Fruit fly (Drosophila melanogaster) whole organism, embryonic: ENCODE data around the gene CG9395.
A peak's percentile ranks its signal among the peaks of the same experiment; 100 is the strongest.

Source experiments
- Abd-B ChIP-seq: fragments of 200-800 bp; sonication (Bioruptor generic); optimal IDR thresholded peaks from 2 replicates; lab custom pipeline; 2018; ENCODE audit warnings: missing biosample characterization, mild to moderate bottlenecking, missing genetic modification characterization, moderate library complexity
- Antp ChIP-seq: fragments of 200-800 bp; sonication (Bioruptor generic); optimal IDR thresholded peaks from 3 replicates; lab custom pipeline; 2016; ENCODE audit warnings: missing biosample characterization, missing genetic modification characterization
- Atf-2 ChIP-seq: fragments of 200-800 bp; sonication (Bioruptor generic); optimal IDR thresholded peaks from 2 replicates; lab custom pipeline; 2016; ENCODE audit warnings: missing biosample characterization, missing genetic modification characterization
- Bteb2 ChIP-seq: fragments of 200-800 bp; sonication (Bioruptor generic); optimal IDR thresholded peaks from 2 replicates; lab custom pipeline; 2016; ENCODE audit warnings: missing biosample characterization, missing genetic modification characterization
- CG11093 ChIP-seq: fragments of 200-800 bp; sonication (Bioruptor generic); IDR thresholded peaks from 3 replicates; pipeline ENCODE4 v1.3.6; 2022; ENCODE audit warnings: missing biosample characterization, missing genetic modification characterization
- CG11398 ChIP-seq: fragments of 200-800 bp; sonication (Bioruptor generic); optimal IDR thresholded peaks from 2 replicates; lab custom pipeline; 2016; ENCODE audit warnings: missing biosample characterization, missing genetic modification characterization
- CG13287 ChIP-seq: fragments of 200-800 bp; sonication (Bioruptor generic); IDR thresholded peaks from 2 replicates; pipeline ENCODE4 v1.3.6; 2022; ENCODE audit warnings: missing biosample characterization, missing genetic modification characterization; ENCODE audit not compliant: partially characterized antibody
- CG13296 ChIP-seq: fragments of 200-800 bp; sonication (Bioruptor generic); optimal IDR thresholded peaks from 3 replicates; lab custom pipeline; 2018; ENCODE audit warnings: missing biosample characterization, mild to moderate bottlenecking, missing genetic modification characterization
- CG1529 ChIP-seq: fragments of 200-800 bp; sonication (Bioruptor generic); optimal IDR thresholded peaks from 3 replicates; lab custom pipeline; 2018; ENCODE audit warnings: missing biosample characterization, missing genetic modification characterization
- CG18599 ChIP-seq: fragments of 200-800 bp; sonication (Bioruptor generic); optimal IDR thresholded peaks from 3 replicates; lab custom pipeline; 2017; ENCODE audit warnings: missing biosample characterization, missing genetic modification characterization, mild to moderate bottlenecking, moderate library complexity, missing genetic modification reagents
- CG18764 ChIP-seq: fragments of 200-800 bp; sonication (Bioruptor generic); optimal IDR thresholded peaks from 3 replicates; lab custom pipeline; 2016; ENCODE audit warnings: missing biosample characterization, missing genetic modification characterization
- CG3407 ChIP-seq: fragments of 200-800 bp; sonication (Bioruptor generic); optimal IDR thresholded peaks from 2 replicates; lab custom pipeline; 2018; ENCODE audit warnings: missing biosample characterization, mild to moderate bottlenecking, missing genetic modification characterization
- CG4820 ChIP-seq: fragments of 200-800 bp; sonication (Bioruptor generic); optimal IDR thresholded peaks from 3 replicates; lab custom pipeline; 2016; ENCODE audit warnings: missing biosample characterization, missing genetic modification characterization
- CG4854 ChIP-seq: fragments of 200-800 bp; sonication (Bioruptor generic); optimal IDR thresholded peaks from 2 replicates; lab custom pipeline; 2016; ENCODE audit warnings: missing biosample characterization, missing genetic modification characterization, inconsistent platforms
- CG6175 ChIP-seq: fragments of 200-800 bp; sonication (Bioruptor generic); IDR thresholded peaks from 3 replicates; pipeline ENCODE4 v1.3.6; 2022; ENCODE audit warnings: missing biosample characterization, missing genetic modification characterization
- CG6654 ChIP-seq: fragments of 200-800 bp; sonication (Bioruptor generic); optimal IDR thresholded peaks from 2 replicates; lab custom pipeline; 2017; ENCODE audit warnings: missing biosample characterization, mild to moderate bottlenecking, missing genetic modification characterization
- CG6813 ChIP-seq: fragments of 200-800 bp; sonication (Bioruptor generic); optimal IDR thresholded peaks from 2 replicates; lab custom pipeline; 2017; ENCODE audit warnings: missing biosample characterization, missing genetic modification characterization, mild to moderate bottlenecking, moderate library complexity, missing genetic modification reagents
- CG7357 ChIP-seq: fragments of 200-800 bp; sonication (Bioruptor generic); IDR thresholded peaks from 3 replicates; pipeline ENCODE4 v1.3.6; 2022; ENCODE audit warnings: missing biosample characterization, missing genetic modification characterization
- CG7745 ChIP-seq: fragments of 200-800 bp; sonication (Bioruptor generic); optimal IDR thresholded peaks from 2 replicates; lab custom pipeline; 2018; ENCODE audit warnings: missing biosample characterization, mild to moderate bottlenecking, missing genetic modification characterization, moderate library complexity
- CG7786 ChIP-seq: fragments of 200-800 bp; sonication (Bioruptor generic); optimal IDR thresholded peaks from 2 replicates; lab custom pipeline; 2016; ENCODE audit warnings: missing biosample characterization, missing genetic modification characterization
- CG7928 ChIP-seq: fragments of 200-800 bp; sonication (Bioruptor generic); optimal IDR thresholded peaks from 2 replicates; lab custom pipeline; 2017; ENCODE audit warnings: missing biosample characterization, mild to moderate bottlenecking, missing genetic modification characterization
- CG8281 ChIP-seq: fragments of 200-800 bp; sonication (Bioruptor generic); optimal IDR thresholded peaks from 2 replicates; lab custom pipeline; 2018; ENCODE audit warnings: missing biosample characterization, mild to moderate bottlenecking, missing genetic modification characterization, moderate library complexity
- CHES-1-like ChIP-seq: fragments of 200-800 bp; sonication (Bioruptor generic); optimal IDR thresholded peaks from 2 replicates; lab custom pipeline; 2016; ENCODE audit warnings: missing biosample characterization, missing genetic modification characterization
- CoRest ChIP-seq: fragments of 200-800 bp; sonication (Bioruptor generic); optimal IDR thresholded peaks from 3 replicates; lab custom pipeline; 2018; ENCODE audit warnings: missing biosample characterization, mild to moderate bottlenecking, missing genetic modification characterization, moderate library complexity
- D19A ChIP-seq: fragments of 200-800 bp; optimal IDR thresholded peaks from 3 replicates; lab custom pipeline; 2019; ENCODE audit warnings: missing biosample characterization, mild to moderate bottlenecking, missing genetic modification characterization, moderate library complexity
- Dbx ChIP-seq: fragments of 200-800 bp; sonication (Bioruptor generic); IDR thresholded peaks from 3 replicates; pipeline ENCODE4 v1.3.6; 2022; ENCODE audit warnings: missing biosample characterization, missing genetic modification characterization
- Deaf1 ChIP-seq: fragments of 200-800 bp; optimal IDR thresholded peaks from 3 replicates; lab custom pipeline; 2019; ENCODE audit warnings: missing biosample characterization, mild to moderate bottlenecking, missing genetic modification characterization, moderate library complexity
- Dp ChIP-seq: fragments of 200-800 bp; sonication (Bioruptor generic); optimal IDR thresholded peaks from 2 replicates; lab custom pipeline; 2018; ENCODE audit warnings: missing biosample characterization, mild to moderate bottlenecking, missing genetic modification characterization, moderate library complexity
- Gsc ChIP-seq: fragments of 200-800 bp; sonication (Bioruptor generic); IDR thresholded peaks from 2 replicates; pipeline ENCODE4 v1.3.6; 2022; ENCODE audit warnings: missing biosample characterization, missing genetic modification characterization
- Hr3 ChIP-seq: fragments of 200-800 bp; sonication (Bioruptor generic); optimal IDR thresholded peaks from 3 replicates; lab custom pipeline; 2016; ENCODE audit warnings: missing biosample characterization, missing genetic modification characterization
- Meics ChIP-seq: fragments of 200-800 bp; sonication (Bioruptor generic); optimal IDR thresholded peaks from 2 replicates; lab custom pipeline; 2017; ENCODE audit warnings: missing biosample characterization, mild to moderate bottlenecking, missing genetic modification characterization
- Mrtf ChIP-seq: fragments of 200-800 bp; sonication (Bioruptor generic); IDR thresholded peaks from 3 replicates; pipeline ENCODE4 v1.3.6; 2022; ENCODE audit warnings: missing biosample characterization, missing genetic modification characterization
- ato ChIP-seq: fragments of 200-800 bp; sonication (Bioruptor generic); IDR thresholded peaks from 2 replicates; pipeline ENCODE4 v1.3.6; 2022; ENCODE audit warnings: missing biosample characterization, missing genetic modification characterization; ENCODE audit not compliant: partially characterized antibody
- bcd ChIP-seq: fragments of 200-800 bp; sonication (Bioruptor generic); optimal IDR thresholded peaks from 2 replicates; lab custom pipeline; 2017; ENCODE audit warnings: missing biosample characterization, mild to moderate bottlenecking, missing genetic modification characterization
- caup ChIP-seq: fragments of 200-800 bp; sonication (Bioruptor generic); optimal IDR thresholded peaks from 3 replicates; lab custom pipeline; 2017; ENCODE audit warnings: missing biosample characterization, mild to moderate bottlenecking, missing genetic modification characterization, moderate library complexity; ENCODE audit not compliant: severe bottlenecking
- crc ChIP-seq: fragments of 200-800 bp; sonication (Bioruptor generic); optimal IDR thresholded peaks from 2 replicates; lab custom pipeline; 2016; ENCODE audit warnings: missing biosample characterization, missing genetic modification characterization
- emc ChIP-seq: fragments of 200-800 bp; sonication (Bioruptor generic); optimal IDR thresholded peaks from 2 replicates; lab custom pipeline; 2016; ENCODE audit warnings: missing biosample characterization, missing genetic modification characterization
- exex ChIP-seq: fragments of 200-800 bp; sonication (Bioruptor generic); optimal IDR thresholded peaks from 4 replicates; lab custom pipeline; 2018; ENCODE audit warnings: missing biosample characterization, mild to moderate bottlenecking, missing genetic modification characterization, moderate library complexity
- fd96Cb ChIP-seq: fragments of 200-800 bp; sonication (Bioruptor generic); optimal IDR thresholded peaks from 2 replicates; lab custom pipeline; 2018; ENCODE audit warnings: missing biosample characterization, mild to moderate bottlenecking, missing genetic modification characterization, moderate library complexity
- h ChIP-seq: fragments of >200 bp; optimal IDR thresholded peaks from 2 replicates; lab custom pipeline; 2017
- ham ChIP-seq: fragments of 200-800 bp; sonication (Bioruptor generic); IDR thresholded peaks from 2 replicates; pipeline ENCODE4 v1.3.6; 2022; ENCODE audit warnings: missing biosample characterization, missing genetic modification characterization
- hbn ChIP-seq: fragments of 200-800 bp; sonication (Bioruptor generic); IDR thresholded peaks from 2 replicates; pipeline ENCODE4 v1.3.6; 2022; ENCODE audit warnings: missing biosample characterization, missing genetic modification characterization; ENCODE audit not compliant: partially characterized antibody
- insv ChIP-seq, 2 experiments: fragments of 200-800 bp; sonication (Bioruptor generic); optimal IDR thresholded peaks; 3 replicates each; lab custom pipeline; 2016 to 2018; ENCODE audit warnings: missing biosample characterization in 2 of 2, missing genetic modification characterization in 2 of 2
- knrl ChIP-seq: fragments of 200-800 bp; sonication (Bioruptor generic); IDR thresholded peaks from 3 replicates; pipeline ENCODE4 v1.3.6; 2022; ENCODE audit warnings: missing biosample characterization, missing genetic modification characterization; ENCODE audit not compliant: partially characterized antibody
- lola ChIP-seq, 3 experiments: fragments of >200 bp in 2 of 3; fragments of 200-800 bp in 1 of 3; sonication (Bioruptor generic) in 1 of 3; optimal IDR thresholded peaks; 2 replicates each; lab custom pipeline; 2017 to 2019; ENCODE audit warnings: missing biosample characterization in 3 of 3, missing genetic modification characterization in 3 of 3, mild to moderate bottlenecking in 1 of 3, moderate library complexity in 1 of 3
- luna ChIP-seq: fragments of 200-800 bp; sonication (Bioruptor generic); optimal IDR thresholded peaks from 2 replicates; lab custom pipeline; 2016; ENCODE audit warnings: missing biosample characterization, missing genetic modification characterization
- row ChIP-seq: fragments of 200-800 bp; sonication (Bioruptor generic); IDR thresholded peaks from 3 replicates; pipeline ENCODE4 v1.3.6; 2022; ENCODE audit warnings: missing biosample characterization, missing genetic modification characterization
- so ChIP-seq: fragments of 200-800 bp; sonication (Bioruptor generic); IDR thresholded peaks from 3 replicates; pipeline ENCODE4 v1.3.6; 2022; ENCODE audit warnings: missing biosample characterization, missing genetic modification characterization
- vvl ChIP-seq: fragments of 200-800 bp; sonication (Bioruptor generic); IDR thresholded peaks from 2 replicates; pipeline ENCODE4 v1.3.6; 2022; ENCODE audit warnings: missing biosample characterization, missing genetic modification characterization

CG9395 gene

dm6 chr2L:13394903-13395302 lies 40.0 kb upstream of the CG9395 start, which contains the start of gene RpL24 (continued):
- TF ChIP-seq CoRest (tag; lab: Kevin White, UChicago) (peak; percentile 73), CG11093 (GFP tag; lab: Robert Waterston, UW) (no peak; the same call in 2 of the 3 replicates), Abd-B (GFP tag; lab: Kevin White, UChicago) (no peak), D19A (tag; lab: Kevin White, UChicago) (peak; percentile 56), caup (GFP tag; lab: Kevin White, UChicago) (peak; percentile 99), CG6813 (peak; percentile 97), CG7786 (GFP tag; lab: Kevin White, UChicago) (peak; percentile 56), CG4820 (GFP tag; lab: Kevin White, UChicago) (peak; percentile 69), so (peak; percentile 92; the same call in 2 of the 3 replicates), knrl (GFP tag; lab: Robert Waterston, UW) (no peak; the same call in 2 of the 3 replicates), Hr3 (GFP tag; lab: Kevin White, UChicago) (peak; percentile 68), hbn (GFP tag; lab: Robert Waterston, UW) (no peak), insv (GFP tag; optimal IDR thresholded peaks at IDR 0.05; lab: Kevin White, UChicago) (peak in 1 of 2 experiments; percentile 80), exex (tag; lab: Kevin White, UChicago) (no peak), bcd (GFP tag; lab: Kevin White, UChicago) (peak; percentile 95), CG4854 (GFP tag; lab: Kevin White, UChicago) (peak; percentile 94), ato (GFP tag; lab: Robert Waterston, UW) (peak; percentile 36; the same call in 1 of the 2 replicates), CG7357 (GFP tag; lab: Robert Waterston, UW) (peak; percentile 37; the same call in 1 of the 3 replicates), fd96Cb (tag; lab: Kevin White, UChicago) (peak; percentile 50), luna (peak; percentile 92), vvl (GFP tag; lab: Robert Waterston, UW) (peak; percentile 96), emc (peak; percentile 82), row (GFP tag; lab: Robert Waterston, UW) (peak; percentile 68), CHES-1-like (peak; percentile 85), CG3407 (peak; percentile 90), CG8281 (tag; lab: Kevin White, UChicago) (peak; percentile 66), CG7928 (GFP tag; lab: Kevin White, UChicago) (peak; percentile 72), CG13287 (GFP tag; lab: Robert Waterston, UW) (peak; percentile 26; the same call in 1 of the 2 replicates), Meics (GFP tag; lab: Kevin White, UChicago) (peak; percentile 97), CG13296 (GFP tag; lab: Kevin White, UChicago) (peak; percentile 95), Dbx (GFP tag; lab: Robert Waterston, UW) (peak; percentile 89), Dp (peak; percentile 54), Antp (GFP tag; lab: Kevin White, UChicago) (peak; percentile 70), CG6654 (GFP tag; lab: Kevin White, UChicago) (peak; percentile 69), CG1529 (peak; percentile 83), Mrtf (GFP tag; lab: Robert Waterston, UW) (peak; percentile 59; the same call in 2 of the 3 replicates), h (lab: Kevin White, UChicago) (no peak), Deaf1 (tag; lab: Kevin White, UChicago) (peak; percentile 64), CG11398 (GFP tag; lab: Kevin White, UChicago) (peak; percentile 93), CG7745 (tag; lab: Kevin White, UChicago) (peak; percentile 40), Atf-2 (GFP tag; lab: Kevin White, UChicago) (peak; percentile 83), ham (GFP tag; lab: Robert Waterston, UW) (peak; percentile 60; the same call in 1 of the 2 replicates), lola (GFP tag; optimal IDR thresholded peaks at IDR 0.05; lab: Kevin White, UChicago) (peak in 1 of 3 experiments; percentile 56), CG18764 (GFP tag; lab: Kevin White, UChicago) (peak; percentile 89), CG6175 (GFP tag; lab: Robert Waterston, UW) (peak; percentile 84; the same call in 2 of the 3 replicates), crc (peak; percentile 68), Bteb2 (GFP tag; lab: Kevin White, UChicago) (peak; percentile 86), CG18599 (peak; percentile 95), Gsc (GFP tag; lab: Robert Waterston, UW) (no peak)
